Fruit fly (Drosophila melanogaster): ENCODE data around the gene CG43783.

DNA sequence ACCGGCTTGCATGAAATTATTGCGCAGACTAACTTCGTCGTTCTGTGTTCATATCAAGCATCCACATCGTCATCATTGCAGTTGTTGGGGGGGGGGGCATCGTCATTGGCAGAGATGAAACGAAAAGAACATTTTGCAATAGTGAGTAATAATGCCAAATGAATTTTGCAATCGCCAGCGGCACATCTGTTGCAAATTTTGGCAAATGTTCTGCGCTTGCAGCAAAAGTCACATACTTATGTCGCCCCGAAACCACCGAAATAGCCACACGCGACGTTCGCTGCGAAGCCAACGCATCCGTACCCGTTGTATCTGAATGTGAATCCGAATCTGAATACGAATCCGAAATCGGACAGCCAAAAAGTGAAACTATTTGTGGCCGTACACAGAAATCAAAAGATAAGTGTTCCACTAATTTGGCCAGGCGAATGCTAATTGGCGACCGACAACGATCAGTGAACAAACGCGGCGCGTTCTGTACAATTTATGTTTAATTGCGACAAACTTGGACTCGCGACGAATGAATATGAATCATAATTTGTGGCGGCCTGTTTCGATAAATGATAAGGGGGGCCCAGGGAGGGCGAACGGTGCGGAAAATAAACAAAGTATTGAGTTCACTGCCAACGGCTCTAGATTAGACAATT is 6.1 kb downstream of the CG43783 start:
- no peak for TF ChIP-seq Dll (optimal IDR thresholded peaks at IDR 0.05)
- no peak for TF ChIP-seq EcR (GFP tag; optimal IDR thresholded peaks at IDR 0.05)
- TF ChIP-seq psq (optimal IDR thresholded peaks at IDR 0.05) = no peak
- TF ChIP-seq usp (GFP tag; optimal IDR thresholded peaks at IDR 0.05) = no peak
- TF ChIP-seq pan (optimal IDR thresholded peaks at IDR 0.05) = no peak

All from whole organism.